Worm (Caenorhabditis elegans): Measurements from ENCODE around the gene srh-30.

Gene srh-30

DNA sequence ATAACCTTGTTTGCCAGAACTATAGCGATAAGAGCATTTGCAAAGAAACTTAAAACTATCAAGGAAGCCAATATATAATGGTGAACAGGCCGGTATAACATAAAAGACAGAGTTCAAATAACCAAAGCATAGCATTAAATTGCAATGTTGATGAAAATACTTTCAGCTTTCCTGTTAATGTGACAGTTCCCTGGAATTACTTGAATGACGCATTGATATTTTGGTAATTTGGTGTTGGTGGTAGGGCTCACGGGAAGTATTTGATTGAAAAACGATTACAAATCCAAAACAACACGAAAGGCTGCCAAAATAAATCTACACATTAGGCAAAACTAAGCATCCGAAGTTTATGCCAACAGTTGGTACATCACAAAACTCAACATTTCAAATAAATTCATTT, 37.4 kb upstream of the srh-30 start, which contains the start of gene dmsr-16:
Gene dmsr-16 (minus strand): TSS at position 101 of the 400 bp plus-strand sequence.
- TF ChIP-seq aly-2 (tag; optimal IDR thresholded peaks at IDR 0.05) (no peak), nhr-43 (tag; optimal IDR thresholded peaks at IDR 0.05; ENCODE audit: poor library complexity, severe bottlenecking) (no peak), pha-4 (tag; optimal IDR thresholded peaks at IDR 0.05) (no peak), ceh-16 (tag; optimal IDR thresholded peaks at IDR 0.05) (no peak), nhr-28 (tag; optimal IDR thresholded peaks at IDR 0.05) (no peak), tbx-2 (tag; optimal IDR thresholded peaks at IDR 0.05) (no peak), mml-1 (tag; optimal IDR thresholded peaks at IDR 0.05) (no peak), mdl-1 (tag; optimal IDR thresholded peaks at IDR 0.05) (no peak), nhr-25 (tag; optimal IDR thresholded peaks at IDR 0.05) (no peak), lsy-12 (tag; optimal IDR thresholded peaks at IDR 0.05) (no peak), egl-5 (tag; optimal IDR thresholded peaks at IDR 0.05) (no peak), ceh-9 (tag; optimal IDR thresholded peaks at IDR 0.05) (no peak)

DNA sequence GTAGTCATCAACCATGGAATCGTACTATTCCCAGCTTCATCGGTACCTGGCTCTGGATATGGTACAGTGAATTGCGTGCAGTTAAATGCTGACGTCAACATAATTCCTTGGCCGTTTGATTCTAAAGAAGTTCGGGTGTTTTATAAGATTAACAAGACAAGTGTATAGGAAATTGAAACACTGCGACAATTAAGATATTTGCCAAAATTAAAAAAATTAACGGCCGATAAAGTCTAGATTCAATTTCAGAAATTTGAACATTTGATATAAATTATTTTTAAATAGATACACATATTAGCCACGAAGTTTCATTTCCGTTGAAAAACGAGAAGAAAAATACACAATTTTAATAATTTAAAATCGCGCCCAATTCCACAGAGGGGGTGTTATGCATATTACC, 34.8 kb upstream of the srh-30 start, which contains the start of gene dmsr-12:
Gene dmsr-12 (minus strand): TSS at position 101 of the 400 bp plus-strand sequence.
- TF ChIP-seq tbx-2 (tag; optimal IDR thresholded peaks at IDR 0.05) (no peak), eor-1 (tag; optimal IDR thresholded peaks at IDR 0.05) (no peak), nhr-237 (tag; optimal IDR thresholded peaks at IDR 0.05) (no peak), ceh-16 (tag; optimal IDR thresholded peaks at IDR 0.05) (no peak), daf-12 (tag; optimal IDR thresholded peaks at IDR 0.05) (no peak), ZK546.5 (tag; optimal IDR thresholded peaks at IDR 0.05) (no peak), lsy-12 (tag; optimal IDR thresholded peaks at IDR 0.05) (no peak), lin-15B (tag; optimal IDR thresholded peaks at IDR 0.05) (no peak), ama-1 (optimal IDR thresholded peaks at IDR 0.05) (no peak), nhr-77 (tag; optimal IDR thresholded peaks at IDR 0.05) (no peak), nhr-23 (tag; optimal IDR thresholded peaks at IDR 0.05) (no peak), ceh-9 (tag; optimal IDR thresholded peaks at IDR 0.05) (no peak), mdl-1 (tag; optimal IDR thresholded peaks at IDR 0.05) (no peak)

DNA sequence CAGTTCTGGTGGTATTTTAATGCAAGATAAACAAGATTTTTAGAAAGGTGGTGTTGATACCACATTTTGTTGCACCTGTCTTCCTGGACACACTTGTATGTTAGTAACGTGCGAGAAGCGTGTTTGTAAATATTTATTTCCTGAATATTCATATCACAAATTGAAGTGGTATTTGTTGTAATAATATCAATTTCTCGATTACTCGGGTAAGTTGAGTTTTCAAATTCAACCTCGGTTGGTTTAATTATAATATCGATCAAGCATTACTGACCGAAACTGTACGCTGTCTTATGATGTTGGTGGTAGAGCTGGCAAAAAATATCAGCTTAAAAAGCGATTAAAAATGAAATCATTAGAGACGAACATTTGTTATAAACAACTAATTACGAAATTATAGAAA, 32.4 kb upstream of the srh-30 start, which contains the start of gene dmsr-11:
Gene dmsr-11 (minus strand): TSS at position 101 of the 400 bp plus-strand sequence.
- TF ChIP-seq snpc-4 (tag; optimal IDR thresholded peaks at IDR 0.05): no peak
- TF ChIP-seq pqm-1 (tag; optimal IDR thresholded peaks at IDR 0.05): no peak
- TF ChIP-seq elt-2 (tag; optimal IDR thresholded peaks at IDR 0.05): no peak
- no peak for TF ChIP-seq nfya-1 (tag; optimal IDR thresholded peaks at IDR 0.05; ENCODE audit: insufficient read depth)
- no peak for TF ChIP-seq ztf-11 (tag; optimal IDR thresholded peaks at IDR 0.05)
- TF ChIP-seq ceh-16 (tag; optimal IDR thresholded peaks at IDR 0.05): no peak
- TF ChIP-seq aly-2 (tag; optimal IDR thresholded peaks at IDR 0.05): no peak
- TF ChIP-seq pha-4 (tag; optimal IDR thresholded peaks at IDR 0.05): no peak
- TF ChIP-seq lin-15B (tag; optimal IDR thresholded peaks at IDR 0.05): no peak
- TF ChIP-seq hmg-11 (tag; optimal IDR thresholded peaks at IDR 0.05): no peak
- no peak for TF ChIP-seq nhr-12 (tag; optimal IDR thresholded peaks at IDR 0.05)
- TF ChIP-seq nhr-11 (tag; optimal IDR thresholded peaks at IDR 0.05): no peak
- no peak for TF ChIP-seq fkh-10 (GFP tag; optimal IDR thresholded peaks at IDR 0.05)
- TF ChIP-seq egl-5 (tag; optimal IDR thresholded peaks at IDR 0.05): no peak
- TF ChIP-seq zag-1 (tag; optimal IDR thresholded peaks at IDR 0.05): no peak
- TF ChIP-seq ama-1 (optimal IDR thresholded peaks at IDR 0.05): no peak
- no peak for TF ChIP-seq sea-2 (GFP tag; optimal IDR thresholded peaks at IDR 0.05)
- TF ChIP-seq elt-1 (tag; optimal IDR thresholded peaks at IDR 0.05): no peak
- no peak for TF ChIP-seq mdl-1 (tag; optimal IDR thresholded peaks at IDR 0.05)

DNA sequence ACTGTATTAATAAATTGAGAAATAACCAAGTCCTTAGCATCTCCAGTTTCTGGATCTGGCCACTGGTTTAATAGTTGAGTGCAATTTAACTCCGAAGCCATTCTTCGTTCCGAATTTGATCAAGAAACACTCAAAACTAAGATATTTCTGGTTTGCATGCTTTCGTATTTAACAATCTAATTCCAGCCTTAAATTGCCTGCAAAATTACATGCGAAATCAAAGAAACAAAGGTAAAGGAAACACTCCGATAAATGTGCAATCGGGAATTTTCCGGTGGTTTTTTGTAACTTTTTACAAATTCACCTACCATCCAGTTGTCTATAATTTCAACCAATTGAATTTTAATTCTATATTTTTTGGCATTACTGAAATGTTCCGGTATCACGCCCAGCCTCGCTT, 30.3 kb upstream of the srh-30 start, which contains the start of gene dmsr-10:
Gene dmsr-10 (minus strand): TSS at position 101 of the 400 bp plus-strand sequence.
- no peak for TF ChIP-seq hmg-11 (tag; optimal IDR thresholded peaks at IDR 0.05)
- TF ChIP-seq eor-1 (tag; optimal IDR thresholded peaks at IDR 0.05): no peak
- TF ChIP-seq pha-4 (tag; optimal IDR thresholded peaks at IDR 0.05): no peak

DNA sequence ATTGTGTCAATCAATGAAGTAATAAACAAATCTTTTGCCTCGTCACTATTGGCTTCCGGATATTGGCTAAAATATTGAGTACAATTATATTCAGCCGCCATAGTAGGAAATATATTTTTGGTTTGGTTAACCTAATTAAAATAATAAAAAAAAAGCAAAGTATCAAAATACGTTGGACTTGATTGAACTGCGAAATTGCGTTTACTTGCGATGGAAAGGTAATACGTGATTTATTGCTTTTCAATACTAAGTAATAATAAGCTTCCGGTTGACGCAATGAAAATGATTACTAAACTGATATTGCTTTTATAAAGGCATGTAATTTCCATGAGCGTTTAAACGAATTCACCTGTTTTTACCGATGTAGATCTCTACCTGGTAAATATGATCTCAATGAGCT, 28.0 kb upstream of the srh-30 start, which contains the start of gene dmsr-9:
Gene dmsr-9 (minus strand): TSS at position 101 of the 400 bp plus-strand sequence.
- TF ChIP-seq egl-27 (tag; optimal IDR thresholded peaks at IDR 0.05): no peak
- TF ChIP-seq nhr-11 (tag; optimal IDR thresholded peaks at IDR 0.05): no peak
- TF ChIP-seq pha-4 (tag; optimal IDR thresholded peaks at IDR 0.05): no peak
- TF ChIP-seq fkh-2 (tag; optimal IDR thresholded peaks at IDR 0.05): no peak
- no peak for TF ChIP-seq hmg-11 (tag; optimal IDR thresholded peaks at IDR 0.05)
- TF ChIP-seq eor-1 (tag; optimal IDR thresholded peaks at IDR 0.05): no peak
- no peak for TF ChIP-seq fkh-10 (GFP tag; optimal IDR thresholded peaks at IDR 0.05)
- no peak for TF ChIP-seq ceh-28 (tag; optimal IDR thresholded peaks at IDR 0.05)
- no peak for TF ChIP-seq elt-1 (tag; optimal IDR thresholded peaks at IDR 0.05)
- TF ChIP-seq daf-12 (tag; optimal IDR thresholded peaks at IDR 0.05): no peak
- TF ChIP-seq ztf-4 (tag; optimal IDR thresholded peaks at IDR 0.05): no peak
- no peak for TF ChIP-seq ceh-82 (tag; optimal IDR thresholded peaks at IDR 0.05)
- TF ChIP-seq skn-1 (tag; optimal IDR thresholded peaks at IDR 0.05): no peak
- no peak for TF ChIP-seq nhr-77 (tag; optimal IDR thresholded peaks at IDR 0.05)
- no peak for TF ChIP-seq lin-39 (tag; optimal IDR thresholded peaks at IDR 0.05)
- TF ChIP-seq nhr-28 (tag; optimal IDR thresholded peaks at IDR 0.05): no peak
- TF ChIP-seq ama-1 (optimal IDR thresholded peaks at IDR 0.05): no peak

Data from whole organism, L3 larva.